Worm (Caenorhabditis elegans): ENCODE measurements around the gene elpc-4.

DNA sequence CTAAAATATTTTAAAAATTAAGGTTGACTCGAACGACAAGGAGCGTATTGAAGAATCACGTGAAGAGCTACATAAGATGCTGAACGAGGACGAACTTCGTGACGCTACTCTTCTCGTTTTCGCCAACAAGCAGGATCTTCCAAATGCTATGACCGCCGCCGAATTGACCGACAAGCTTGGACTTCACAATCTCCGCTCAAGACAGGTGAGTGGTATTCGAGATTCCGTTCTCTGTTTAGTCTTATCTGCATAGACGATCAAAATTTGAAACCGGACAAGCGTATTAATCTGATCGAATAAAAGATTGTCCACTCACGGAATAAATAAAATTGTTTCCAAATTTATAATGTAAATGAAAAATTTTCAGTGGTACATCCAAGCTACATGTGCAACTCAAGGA is 33.8 kb upstream of the elpc-4 start:
- TF ChIP-seq ces-1 (GFP tag; optimal IDR thresholded peaks at IDR 0.05) (no peak), duxl-1 (tag; optimal IDR thresholded peaks at IDR 0.05; ENCODE audit: poor library complexity) (no peak), dmd-8 (GFP tag; IDR thresholded peaks at IDR 0.05) (no peak), mdl-1 (tag; optimal IDR thresholded peaks at IDR 0.05) (no peak), hif-1 (tag; optimal IDR thresholded peaks at IDR 0.05) (no peak), unc-130 (GFP tag; optimal IDR thresholded peaks at IDR 0.05) (no peak), nhr-28 (tag; optimal IDR thresholded peaks at IDR 0.05) (no peak), aly-2 (tag; optimal IDR thresholded peaks at IDR 0.05) (no peak), snpc-4 (tag; optimal IDR thresholded peaks at IDR 0.05) (no peak), saeg-2 (GFP tag; IDR thresholded peaks at IDR 0.05) (no peak)

Data from whole organism, L4 larva.